Fruit fly (Drosophila melanogaster) ovary, adult (tissue): ENCODE data around the gene Rpn12R.

ENCODE experiments used
- CG17801 ChIP-seq: fragments of 200-800 bp; optimal IDR thresholded peaks from 2 replicates; lab custom pipeline; 2019; ENCODE audit warnings: missing biosample characterization, mild to moderate bottlenecking, missing genetic modification characterization, moderate library complexity; ENCODE audit not compliant: partially characterized antibody

The Rpn12R gene

DNA sequence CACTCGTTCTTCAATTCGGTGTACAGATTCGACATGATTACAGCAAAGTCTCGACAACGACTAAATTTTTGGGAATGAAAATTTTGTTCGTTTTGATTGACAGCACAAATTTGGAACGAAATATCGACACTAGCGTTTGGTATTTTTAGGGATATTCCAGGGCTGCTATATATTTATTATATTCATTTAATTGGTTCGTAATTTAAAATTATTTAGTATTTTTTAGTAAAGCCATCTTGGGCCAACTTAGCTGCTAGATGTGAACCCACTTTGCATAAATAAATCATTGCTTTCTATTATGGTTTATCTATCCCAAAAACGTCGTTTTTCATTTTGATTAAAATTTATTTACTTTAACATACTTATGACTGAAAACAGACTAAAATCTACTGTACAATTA lies at the start of gene Rpn12R:
Rpn12R (minus strand) TSS at position 101 of the 400 bp plus-strand sequence.
- no peak for TF ChIP-seq CG17801 (GFP tag; lab: Kevin White, UChicago)

DNA sequence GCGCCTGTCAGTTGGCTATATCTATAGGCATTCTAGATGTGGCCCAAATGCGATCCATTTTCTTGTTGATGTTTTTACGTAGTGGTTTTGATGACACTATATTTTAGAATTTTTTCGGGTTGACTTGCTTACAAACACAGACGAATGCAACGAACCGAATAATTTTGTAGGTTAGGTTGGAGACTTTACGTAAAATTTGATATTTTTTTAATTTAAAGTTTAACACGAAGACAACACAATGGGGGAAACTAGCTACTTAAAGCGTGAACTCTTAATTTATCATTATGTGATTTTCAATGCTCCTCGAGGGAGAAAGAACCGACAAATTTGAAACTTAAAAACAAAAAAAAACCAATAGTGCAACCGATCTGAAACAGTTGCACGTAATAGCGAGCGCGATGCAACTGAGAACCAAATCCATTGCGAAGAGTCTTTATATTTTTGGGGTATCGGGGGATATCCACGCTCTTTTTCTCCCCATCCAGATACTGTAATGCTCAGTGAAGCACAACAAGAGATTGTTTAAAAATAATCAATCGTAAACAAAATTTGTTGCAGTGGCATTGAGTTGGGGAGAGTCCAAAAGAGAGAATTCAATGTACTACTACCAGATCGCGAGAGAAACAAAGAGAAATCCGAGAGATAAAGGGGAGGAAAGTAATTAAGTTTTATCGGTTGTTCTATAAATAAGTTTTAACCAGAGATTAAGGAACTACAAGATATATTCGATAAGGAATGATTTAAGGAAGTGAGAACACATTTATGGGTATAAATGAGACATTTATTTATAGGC lies 47.7 kb upstream of the Rpn12R start:
- TF ChIP-seq CG17801 (GFP tag; lab: Kevin White, UChicago): no peak

DNA sequence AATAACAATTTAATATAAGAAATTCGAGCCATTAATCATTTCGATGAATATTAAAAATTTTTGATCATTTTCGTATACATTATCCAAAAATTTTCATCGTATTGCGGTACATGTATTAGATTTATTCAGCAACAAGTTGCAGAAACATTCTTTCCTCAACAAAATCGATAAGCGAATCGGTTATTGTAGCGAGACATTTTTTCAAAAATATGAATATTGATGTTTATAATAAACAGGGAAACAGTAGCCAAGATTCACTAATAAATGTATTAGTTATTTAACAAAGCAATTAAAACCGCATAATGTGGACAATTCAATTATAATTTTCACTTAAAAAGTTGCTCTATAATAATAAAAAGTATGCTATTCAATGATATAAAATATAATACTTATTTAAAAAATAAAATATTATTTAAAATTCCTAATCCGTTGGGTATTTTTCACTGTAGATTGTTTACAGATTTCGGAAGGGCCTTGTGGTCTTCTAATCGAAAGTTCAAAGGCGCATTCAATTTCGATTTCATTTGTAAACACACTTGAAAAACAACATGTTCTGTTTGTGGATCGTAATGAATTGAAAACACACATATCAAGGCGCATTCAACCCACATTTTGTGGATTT lies 46.8 kb upstream of the Rpn12R start:
- no peak for TF ChIP-seq CG17801 (GFP tag; lab: Kevin White, UChicago)

DNA sequence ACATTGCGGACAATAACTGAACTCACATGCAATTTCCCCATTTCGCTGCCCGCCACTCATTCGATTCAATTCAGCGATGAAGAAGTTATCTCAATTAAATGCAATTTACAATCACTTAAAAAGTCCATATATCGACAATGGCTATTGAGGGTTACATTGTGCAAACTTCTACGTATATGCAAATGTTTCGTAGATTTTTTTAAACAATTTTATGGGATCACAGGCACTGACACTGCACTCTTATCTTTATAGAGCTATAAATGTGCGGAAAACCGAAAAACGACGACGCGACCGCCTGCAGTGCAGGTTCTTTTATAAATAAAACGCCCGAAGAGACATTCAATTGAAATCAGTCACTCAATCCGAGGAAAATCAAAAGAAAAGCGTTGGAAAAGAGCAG lies 45.9 kb upstream of the Rpn12R start:
- TF ChIP-seq CG17801 (GFP tag; lab: Kevin White, UChicago): no peak

DNA sequence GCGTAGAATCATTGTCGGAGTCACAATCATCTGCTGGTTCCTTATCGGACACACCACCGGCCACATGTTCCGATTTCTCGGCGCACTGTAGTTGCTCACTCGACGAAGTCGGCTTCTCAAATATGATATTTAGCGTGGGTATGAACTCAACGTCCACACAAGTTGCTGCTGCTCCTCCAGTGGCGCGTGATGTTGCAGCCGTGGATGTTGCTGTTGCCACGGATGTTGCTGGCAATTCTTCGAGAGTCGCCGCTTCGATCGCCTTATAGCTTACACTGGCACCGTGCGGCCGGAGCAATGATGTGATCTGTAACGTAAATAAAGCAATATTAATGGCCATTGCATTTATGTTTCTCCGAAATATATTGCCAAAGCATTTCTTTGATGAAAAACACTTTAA lies 41.9 kb upstream of the Rpn12R start:
- no peak for TF ChIP-seq CG17801 (GFP tag; lab: Kevin White, UChicago)

DNA sequence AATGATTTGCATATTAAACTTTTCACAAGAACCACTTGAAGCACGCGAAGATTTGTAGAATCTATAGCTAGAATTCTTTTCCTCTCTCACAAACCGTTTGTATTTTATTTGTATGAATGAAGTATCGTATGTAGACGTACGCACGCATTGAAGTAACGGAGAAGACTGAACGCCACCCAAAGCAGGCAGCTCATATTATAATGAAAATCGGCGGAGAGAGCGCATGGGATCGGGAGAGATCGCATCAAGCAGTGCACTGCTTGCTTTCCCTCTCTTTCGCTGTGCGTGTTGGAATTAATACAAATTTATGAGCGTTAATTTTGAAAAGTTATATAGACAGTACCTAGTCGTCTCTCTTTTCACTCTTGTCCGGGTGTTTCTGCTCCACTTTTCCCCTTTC lies 36.9 kb upstream of the Rpn12R start:
- no peak for TF ChIP-seq CG17801 (GFP tag; lab: Kevin White, UChicago)

DNA sequence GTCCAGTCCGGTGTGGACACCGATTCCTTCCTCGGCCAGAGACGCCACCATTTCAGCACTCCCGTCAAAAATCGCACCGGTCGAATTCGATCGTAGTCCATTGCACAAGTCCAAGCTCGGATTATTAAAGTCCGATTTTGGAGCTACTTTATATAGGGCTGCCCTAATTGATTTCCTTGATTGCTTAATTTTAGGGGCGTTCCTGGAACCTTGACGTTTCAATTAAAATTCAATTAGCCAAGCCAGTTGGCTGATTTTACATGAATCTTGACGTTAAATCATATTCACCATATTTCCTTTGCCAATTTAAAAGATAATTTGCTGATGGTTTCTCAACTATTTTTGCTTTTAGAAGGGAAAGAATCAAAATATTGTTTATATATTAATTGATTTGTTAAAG lies 36.0 kb upstream of the Rpn12R start, which contains the start of gene Or71a:
Or71a (minus strand) TSS at position 101 of the 400 bp plus-strand sequence.
- TF ChIP-seq CG17801 (GFP tag; lab: Kevin White, UChicago): no peak

DNA sequence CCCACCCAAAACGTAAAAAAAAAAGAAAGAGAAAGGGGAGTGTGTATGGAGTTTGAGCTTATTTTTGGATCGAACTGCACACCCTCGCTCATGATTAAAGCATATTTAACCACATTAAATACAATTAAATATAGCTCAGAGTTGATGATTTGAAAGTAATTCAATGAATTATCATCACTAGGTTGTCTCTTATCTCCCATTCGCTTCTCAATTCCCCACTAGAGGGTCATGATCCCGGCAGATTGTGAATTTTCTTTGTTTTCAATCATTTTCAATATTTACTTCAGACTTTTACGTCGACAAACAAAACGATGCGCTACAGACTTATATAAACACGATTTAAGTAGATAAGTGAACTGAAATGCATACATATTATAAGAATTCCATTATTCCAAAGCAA lies 34.0 kb upstream of the Rpn12R start:
- TF ChIP-seq CG17801 (GFP tag; lab: Kevin White, UChicago): no peak

DNA sequence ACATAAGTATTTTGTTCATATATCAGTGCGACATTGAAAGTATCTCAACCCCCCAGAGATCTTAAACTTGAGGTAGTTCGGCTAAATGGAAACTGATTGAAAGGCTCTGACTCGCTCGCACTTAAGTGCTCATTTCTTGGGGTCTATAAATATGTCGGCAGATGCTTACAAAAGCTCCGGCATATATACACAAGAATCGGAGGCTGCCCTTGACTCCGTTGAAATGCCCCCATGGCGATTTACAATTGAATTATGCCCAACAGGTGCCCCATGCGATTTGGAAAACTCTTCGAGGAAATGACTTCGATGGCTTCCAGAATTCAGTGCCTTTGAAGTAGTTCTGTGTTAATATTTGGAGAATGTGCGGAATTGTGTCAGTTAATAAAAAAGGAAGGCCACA lies 31.3 kb upstream of the Rpn12R start:
- TF ChIP-seq CG17801 (GFP tag; lab: Kevin White, UChicago): no peak

DNA sequence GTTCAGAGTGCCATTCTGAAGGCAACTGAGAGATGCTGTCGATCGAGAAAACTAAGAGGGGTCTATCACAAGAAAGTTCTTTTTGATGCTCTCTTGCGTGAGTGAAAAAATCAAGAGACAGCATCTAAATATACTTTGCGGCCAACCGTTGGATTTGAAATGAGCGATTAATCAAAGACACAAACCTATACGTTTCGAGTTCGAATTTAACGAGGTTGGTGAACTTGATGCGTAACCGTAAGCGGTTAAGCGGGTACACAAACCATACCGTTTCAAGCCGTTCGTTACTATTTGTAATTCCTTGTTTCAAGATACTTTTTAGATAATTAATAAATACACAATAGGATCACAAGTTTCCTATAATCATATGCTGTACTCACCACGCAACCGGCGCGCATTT lies 29.8 kb upstream of the Rpn12R start:
- TF ChIP-seq CG17801 (GFP tag; lab: Kevin White, UChicago): no peak

DNA sequence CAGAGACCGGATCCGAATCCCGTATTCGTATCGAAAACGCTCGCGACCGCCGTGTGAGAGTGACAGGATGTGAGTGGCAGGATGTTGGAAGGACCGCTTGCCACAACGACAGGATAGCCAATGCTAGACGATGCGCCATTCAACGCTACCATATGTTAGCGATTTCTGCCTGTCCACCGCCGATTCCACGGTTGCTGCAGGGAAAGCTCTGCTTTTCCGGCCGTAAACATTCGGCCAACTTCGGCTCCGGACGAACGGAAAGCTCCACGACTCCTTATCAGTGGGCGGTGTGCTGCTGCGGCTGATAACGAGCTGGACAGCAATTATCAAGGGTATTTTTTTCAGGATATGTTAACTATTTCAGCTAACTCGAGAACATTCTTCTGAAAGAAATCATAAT lies 22.5 kb upstream of the Rpn12R start, which contains the start of gene Sytbeta:
Sytbeta (minus strand) TSS at position 101 of the 400 bp plus-strand sequence.
- TF ChIP-seq CG17801 (GFP tag; lab: Kevin White, UChicago): no peak

DNA sequence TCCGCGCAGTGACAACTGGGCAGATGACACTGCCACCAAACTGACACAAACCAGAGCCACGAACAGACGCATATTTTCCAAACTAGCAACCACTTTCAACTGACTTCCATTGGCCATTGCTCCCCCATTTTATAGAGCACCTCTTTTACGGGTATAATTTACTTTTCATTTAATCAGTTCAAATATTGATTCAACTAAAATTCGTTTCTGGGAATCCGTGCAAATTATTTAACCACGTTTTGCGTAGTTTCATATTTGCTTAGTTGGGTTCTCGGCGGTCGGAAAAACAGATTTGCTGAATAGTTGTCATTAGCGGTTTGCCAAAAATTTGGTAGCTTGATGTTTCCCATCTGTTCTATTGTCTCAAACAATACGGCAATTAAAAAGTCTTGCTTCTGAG lies 19.2 kb upstream of the Rpn12R start, which contains the start of gene CG13460:
CG13460 (minus strand) TSS at position 101 of the 400 bp plus-strand sequence.
- no peak for TF ChIP-seq CG17801 (GFP tag; lab: Kevin White, UChicago)

DNA sequence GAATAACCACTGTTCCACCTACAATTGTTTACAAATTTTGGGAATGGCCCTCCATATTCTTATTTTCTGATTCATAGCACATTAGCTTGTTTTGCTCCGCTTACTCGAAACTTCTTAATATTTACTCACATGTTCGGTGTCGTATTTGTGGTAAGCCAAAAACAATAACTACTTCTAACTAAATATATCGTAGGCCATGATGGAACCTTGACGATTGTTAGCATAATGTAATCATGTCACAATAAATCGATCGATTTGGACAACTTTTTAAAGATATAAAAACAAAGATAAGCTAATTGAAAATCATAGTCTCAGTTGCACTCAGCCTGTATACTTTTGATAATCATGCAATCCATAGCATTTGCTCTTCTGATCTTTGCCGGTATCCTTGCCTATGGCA lies 12.1 kb upstream of the Rpn12R start, which contains the start of gene EAChm:
EAChm (plus strand) TSS at position 301 of the 400 bp plus-strand sequence.
- no peak for TF ChIP-seq CG17801 (GFP tag; lab: Kevin White, UChicago)

DNA sequence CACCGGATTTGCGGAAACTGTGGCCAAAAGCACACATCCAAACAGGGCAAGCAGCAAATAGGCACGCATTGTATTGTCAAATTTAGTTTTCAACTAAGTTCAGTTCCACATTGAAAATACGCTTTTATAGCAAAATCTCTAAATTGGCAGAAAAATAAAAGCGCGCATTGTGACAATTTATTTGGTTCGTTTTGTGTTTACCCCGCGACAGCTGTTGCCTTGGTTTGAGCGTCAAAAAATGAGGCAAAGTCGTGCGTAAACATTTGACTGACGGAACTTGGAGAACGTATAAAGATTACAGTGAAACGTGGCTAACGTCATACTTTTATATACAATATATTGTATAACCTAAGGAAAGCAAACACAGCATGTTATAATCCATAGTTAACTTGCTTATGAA lies 11.7 kb upstream of the Rpn12R start, which contains the start of gene CG18649:
CG18649 (minus strand) TSS at position 101 of the 400 bp plus-strand sequence.
- no peak for TF ChIP-seq CG17801 (GFP tag; lab: Kevin White, UChicago)

DNA sequence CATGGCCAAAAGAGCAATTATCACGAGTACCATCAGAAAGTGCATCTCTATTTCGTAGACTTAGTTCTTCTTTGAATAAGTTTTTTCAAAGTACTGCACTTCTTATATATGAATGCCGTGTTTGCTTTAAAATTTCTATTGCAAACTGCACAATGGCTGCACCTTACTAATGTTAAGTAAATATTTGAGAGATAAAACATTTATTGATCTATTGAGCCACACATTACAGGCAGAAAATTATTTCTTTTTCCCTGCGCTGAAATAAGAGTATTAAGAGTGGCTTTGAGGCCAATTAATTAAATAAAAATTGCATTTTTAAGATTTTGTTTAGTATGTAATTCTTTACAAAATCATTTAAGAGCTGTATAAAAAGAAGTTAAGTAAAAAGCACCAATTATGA lies 10.9 kb upstream of the Rpn12R start, which contains the start of gene CG43680:
CG43680 (minus strand) TSS at position 101 of the 400 bp plus-strand sequence.
- TF ChIP-seq CG17801 (GFP tag; lab: Kevin White, UChicago): no peak
